Worm (Caenorhabditis elegans) whole organism, early embryonic: Measurements from ENCODE around the gene mut-7.

ENCODE experiments used
- F13C5.2 ChIP-seq: sonication (generic microtip); optimal IDR thresholded peaks from 2 replicates; lab custom pipeline; 2017; ENCODE audit warnings: mild to moderate bottlenecking, missing genetic modification characterization, inconsistent platforms, missing compliant biosample characterization
- aly-1 ChIP-seq: sonication (generic microtip); optimal IDR thresholded peaks from 2 replicates; lab custom pipeline; 2016; ENCODE audit warnings: missing genetic modification characterization, missing compliant biosample characterization
- ama-1 ChIP-seq: fragments of 150-350 bp; optimal IDR thresholded peaks from 2 replicates; lab custom pipeline; 2014
- ceh-13 ChIP-seq: fragments of 200-800 bp; sonication (Bioruptor generic); optimal IDR thresholded peaks from 2 replicates; lab custom pipeline; 2018; ENCODE audit warnings: mild to moderate bottlenecking, missing genetic modification characterization, missing compliant biosample characterization
- ceh-36 ChIP-seq: sonication (generic microtip); optimal IDR thresholded peaks from 2 replicates; lab custom pipeline; 2016; ENCODE audit warnings: missing genetic modification characterization, inconsistent platforms, missing compliant biosample characterization
- ets-7 ChIP-seq: sonication (generic microtip); optimal IDR thresholded peaks from 2 replicates; lab custom pipeline; 2016; ENCODE audit warnings: missing genotype, missing genetic modification characterization, missing compliant biosample characterization
- flt-1 ChIP-seq: fragments of 200-800 bp; sonication (Bioruptor generic); IDR thresholded peaks from 2 replicates; pipeline ENCODE4 v1.3.6; 2022; ENCODE audit warnings: missing genetic modification characterization, missing compliant biosample characterization
- pes-1 ChIP-seq: fragments of 200-800 bp; sonication (Bioruptor generic); IDR thresholded peaks from 2 replicates; pipeline ENCODE4 v1.3.6; 2022; ENCODE audit warnings: missing genetic modification reagents, missing genetic modification characterization, missing compliant biosample characterization
- scrt-1 ChIP-seq: fragments of 200-800 bp; sonication (Bioruptor generic); IDR thresholded peaks from 2 replicates; pipeline ENCODE4 v1.3.6; 2022; ENCODE audit warnings: missing genetic modification characterization, missing compliant biosample characterization
- sea-1 ChIP-seq: fragments of 200-800 bp; sonication (Bioruptor generic); conservative IDR thresholded peaks from 2 replicates; pipeline ENCODE4 v1.3.6; 2022; ENCODE audit warnings: missing genetic modification characterization, missing compliant biosample characterization
- tbx-11 ChIP-seq: fragments of 200-800 bp; sonication (Bioruptor generic); IDR thresholded peaks from 2 replicates; pipeline ENCODE4 v1.3.6; 2022; ENCODE audit warnings: missing genetic modification characterization, missing compliant biosample characterization
- tra-4 ChIP-seq: sonication (generic microtip); optimal IDR thresholded peaks from 2 replicates; lab custom pipeline; 2017; ENCODE audit warnings: missing genetic modification characterization, missing compliant biosample characterization

ce11 chrIII:9580039-9580891 lies 38.1 kb upstream of the mut-7 start, which contains the start of gene ced-7:
- TF ChIP-seq tra-4 (tag; lab: Kevin White, UChicago) (no peak), ama-1 (no peak), scrt-1 (GFP tag; lab: Robert Waterston, UW) (no peak), F13C5.2 (tag; lab: Kevin White, UChicago) (no peak), flt-1 (GFP tag; lab: Robert Waterston, UW) (no peak), ets-7 (tag; lab: Kevin White, UChicago) (no peak), aly-1 (no peak), ceh-13 (no peak), sea-1 (GFP tag; lab: Robert Waterston, UW) (no peak), pes-1 (GFP tag; lab: Robert Waterston, UW) (no peak), tbx-11 (GFP tag; lab: Robert Waterston, UW) (no peak), ceh-36 (tag; lab: Kevin White, UChicago) (no peak)
